Fruit fly (Drosophila melanogaster) whole organism, embryonic: Measurements from ENCODE around the gene vers.

ENCODE experiments used
- Ada2b ChIP-seq: fragments of 200-800 bp; sonication (Bioruptor generic); IDR thresholded peaks from 2 replicates; pipeline ENCODE4 v1.3.6; 2022; ENCODE audit warnings: missing biosample characterization, missing genetic modification characterization
- B-H2 ChIP-seq: fragments of 200-800 bp; sonication (Bioruptor generic); optimal IDR thresholded peaks from 2 replicates; lab custom pipeline; 2018; ENCODE audit warnings: missing biosample characterization, mild to moderate bottlenecking, missing genetic modification characterization
- C15 ChIP-seq: fragments of 200-800 bp; sonication (Bioruptor generic); IDR thresholded peaks from 3 replicates; pipeline ENCODE4 v1.3.6; 2022; ENCODE audit warnings: missing biosample characterization, missing genetic modification characterization
- CG10462 ChIP-seq: fragments of 200-800 bp; sonication (Bioruptor generic); optimal IDR thresholded peaks from 2 replicates; lab custom pipeline; 2016; ENCODE audit warnings: missing biosample characterization, missing genetic modification characterization
- CG10979 ChIP-seq: fragments of 200-800 bp; sonication (Bioruptor generic); optimal IDR thresholded peaks from 2 replicates; lab custom pipeline; 2018; ENCODE audit warnings: missing biosample characterization, mild to moderate bottlenecking, missing genetic modification characterization, moderate library complexity
- CG12155 ChIP-seq: fragments of 200-800 bp; sonication (Bioruptor generic); optimal IDR thresholded peaks from 3 replicates; lab custom pipeline; 2016; ENCODE audit warnings: missing biosample characterization, missing genetic modification characterization
- CG14050 ChIP-seq: fragments of 200-800 bp; sonication (Bioruptor generic); IDR thresholded peaks from 3 replicates; pipeline ENCODE4 v1.3.6; 2022; ENCODE audit warnings: missing biosample characterization, missing genetic modification characterization
- CG1603 ChIP-seq: fragments of 200-800 bp; sonication (Bioruptor generic); optimal IDR thresholded peaks from 2 replicates; lab custom pipeline; 2019; ENCODE audit warnings: missing biosample characterization, mild to moderate bottlenecking, missing genetic modification characterization, moderate library complexity
- CG31365 ChIP-seq: fragments of 200-800 bp; sonication (Bioruptor generic); optimal IDR thresholded peaks from 2 replicates; lab custom pipeline; 2018; ENCODE audit warnings: missing biosample characterization, mild to moderate bottlenecking, missing genetic modification characterization
- CG34422 ChIP-seq: fragments of 200-800 bp; sonication (Bioruptor generic); IDR thresholded peaks from 3 replicates; pipeline ENCODE4 v1.3.6; 2022; ENCODE audit warnings: missing biosample characterization, missing genetic modification characterization
- CG4404 ChIP-seq: fragments of 200-800 bp; sonication (Bioruptor generic); IDR thresholded peaks from 2 replicates; pipeline ENCODE4 v1.3.6; 2022; ENCODE audit warnings: missing biosample characterization, missing genetic modification characterization
- CG4424 ChIP-seq: fragments of 200-800 bp; sonication (Bioruptor generic); optimal IDR thresholded peaks from 3 replicates; lab custom pipeline; 2016; ENCODE audit warnings: missing biosample characterization, missing genetic modification characterization
- CG6654 ChIP-seq: fragments of 200-800 bp; sonication (Bioruptor generic); optimal IDR thresholded peaks from 2 replicates; lab custom pipeline; 2017; ENCODE audit warnings: missing biosample characterization, mild to moderate bottlenecking, missing genetic modification characterization
- CG9609 ChIP-seq: fragments of 200-800 bp; sonication (Bioruptor generic); optimal IDR thresholded peaks from 3 replicates; lab custom pipeline; 2016; ENCODE audit warnings: missing biosample characterization, missing genetic modification characterization
- Camta ChIP-seq: fragments of 200-800 bp; sonication (Bioruptor generic); optimal IDR thresholded peaks from 2 replicates; lab custom pipeline; 2016; ENCODE audit warnings: missing biosample characterization, missing genetic modification characterization
- D ChIP-seq, 2 experiments: fragments of 200-800 bp in 1 of 2; fragments of >200 bp in 1 of 2; sonication (Bioruptor generic) in 1 of 2; optimal IDR thresholded peaks; 2 replicates in 1 of 2; 3 replicates in 1 of 2; lab custom pipeline; 2017; ENCODE audit warnings: mild to moderate bottlenecking in 1 of 2, missing biosample characterization in 1 of 2, missing genetic modification characterization in 1 of 2, missing genetic modification reagents in 1 of 2
- Dip3 ChIP-seq: fragments of 200-800 bp; sonication (Bioruptor generic); optimal IDR thresholded peaks from 3 replicates; lab custom pipeline; 2016; ENCODE audit warnings: missing biosample characterization, missing genetic modification characterization
- Dll ChIP-seq: fragments of 200-800 bp; sonication (Bioruptor generic); IDR thresholded peaks from 4 replicates; pipeline ENCODE4 v1.3.6; 2022; ENCODE audit warnings: missing biosample characterization, missing genetic modification characterization; ENCODE audit not compliant: partially characterized antibody
- Drgx ChIP-seq: fragments of 200-800 bp; sonication (Bioruptor generic); IDR thresholded peaks from 2 replicates; pipeline ENCODE4 v1.3.6; 2022; ENCODE audit warnings: missing biosample characterization, missing genetic modification characterization
- HLHmδ ChIP-seq: fragments of 200-800 bp; sonication (Bioruptor generic); optimal IDR thresholded peaks from 2 replicates; lab custom pipeline; 2018; ENCODE audit warnings: missing biosample characterization, mild to moderate bottlenecking, missing genetic modification characterization, moderate library complexity
- Hmr ChIP-seq: fragments of 200-800 bp; sonication (Bioruptor generic); optimal IDR thresholded peaks from 3 replicates; lab custom pipeline; 2017; ENCODE audit warnings: mild to moderate bottlenecking, missing biosample characterization, missing genetic modification reagents, missing genetic modification characterization
- Hr51 ChIP-seq, 2 experiments: fragments of 200-800 bp; sonication (Bioruptor generic); optimal IDR thresholded peaks; 2 replicates in 1 of 2; 3 replicates in 1 of 2; lab custom pipeline; 2016 to 2018; ENCODE audit warnings: missing biosample characterization in 2 of 2, missing genetic modification characterization in 2 of 2, mild to moderate bottlenecking in 1 of 2, moderate library complexity in 1 of 2
- MBD-R2 ChIP-seq: fragments of 200-800 bp; sonication (Bioruptor generic); IDR thresholded peaks from 2 replicates; pipeline ENCODE4 v1.3.6; 2022; ENCODE audit warnings: missing biosample characterization, missing genetic modification characterization
- Med ChIP-seq: fragments of 200-800 bp; sonication (Bioruptor generic); peaks from one replicate; lab custom pipeline; 2016; ENCODE audit warnings: missing biosample characterization, missing genetic modification characterization, mild to moderate bottlenecking, inconsistent platforms, moderate library complexity
- Mes4 ChIP-seq: fragments of 200-800 bp; sonication (Bioruptor generic); optimal IDR thresholded peaks from 2 replicates; lab custom pipeline; 2016; ENCODE audit warnings: missing biosample characterization, missing genetic modification characterization
- Optix ChIP-seq: fragments of 200-800 bp; sonication (Bioruptor generic); IDR thresholded peaks from 3 replicates; pipeline ENCODE4 v1.3.6; 2022; ENCODE audit warnings: missing biosample characterization, missing genetic modification characterization
- Sox102F ChIP-seq: fragments of 200-800 bp; sonication (Bioruptor generic); optimal IDR thresholded peaks from 2 replicates; lab custom pipeline; 2018; ENCODE audit warnings: missing biosample characterization, mild to moderate bottlenecking, missing genetic modification characterization, moderate library complexity
- Xrp1 ChIP-seq: fragments of 200-800 bp; sonication (Bioruptor generic); IDR thresholded peaks from 2 replicates; pipeline ENCODE4 v1.3.6; 2022; ENCODE audit warnings: missing biosample characterization, missing genetic modification characterization
- ara ChIP-seq: fragments of 200-800 bp; sonication (Bioruptor generic); IDR thresholded peaks from 2 replicates; pipeline ENCODE4 v1.3.6; 2022; ENCODE audit warnings: missing biosample characterization, missing genetic modification characterization
- ase ChIP-seq: fragments of 200-800 bp; sonication (Bioruptor generic); IDR thresholded peaks from 3 replicates; pipeline ENCODE4 v1.3.6; 2022; ENCODE audit warnings: missing biosample characterization, missing genetic modification characterization
- bsh ChIP-seq, 2 experiments: fragments of 200-800 bp; sonication (Bioruptor generic); optimal IDR thresholded peaks; 2 replicates each; lab custom pipeline; 2017 to 2018; ENCODE audit warnings: mild to moderate bottlenecking in 2 of 2, missing biosample characterization in 2 of 2, missing genetic modification characterization in 2 of 2, moderate library complexity in 1 of 2
- crc ChIP-seq: fragments of 200-800 bp; sonication (Bioruptor generic); optimal IDR thresholded peaks from 2 replicates; lab custom pipeline; 2016; ENCODE audit warnings: missing biosample characterization, missing genetic modification characterization
- crol ChIP-seq: fragments of 200-800 bp; sonication (Bioruptor generic); IDR thresholded peaks from 2 replicates; pipeline ENCODE4 v1.3.6; 2022; ENCODE audit warnings: missing biosample characterization, missing genetic modification characterization
- dmrt99B ChIP-seq: fragments of 200-800 bp; sonication (Bioruptor generic); optimal IDR thresholded peaks from 2 replicates; lab custom pipeline; 2018; ENCODE audit warnings: missing biosample characterization, mild to moderate bottlenecking, missing genetic modification characterization, moderate library complexity
- dysf ChIP-seq: fragments of 200-800 bp; sonication (Bioruptor generic); IDR thresholded peaks from 3 replicates; pipeline ENCODE4 v1.3.6; 2022; ENCODE audit warnings: missing biosample characterization, missing genetic modification characterization
- gem ChIP-seq: fragments of 200-800 bp; sonication (Bioruptor generic); optimal IDR thresholded peaks from 2 replicates; lab custom pipeline; 2019; ENCODE audit warnings: missing biosample characterization, mild to moderate bottlenecking, missing genetic modification characterization, moderate library complexity
- grau ChIP-seq: fragments of 200-800 bp; optimal IDR thresholded peaks from 3 replicates; lab custom pipeline; 2019; ENCODE audit warnings: missing biosample characterization, mild to moderate bottlenecking, missing genetic modification characterization, moderate library complexity
- gsb-n ChIP-seq: fragments of 200-800 bp; sonication (Bioruptor generic); optimal IDR thresholded peaks from 3 replicates; lab custom pipeline; 2018; ENCODE audit warnings: missing biosample characterization, mild to moderate bottlenecking, missing genetic modification characterization
- insv ChIP-seq, 2 experiments: fragments of 200-800 bp; sonication (Bioruptor generic); optimal IDR thresholded peaks; 3 replicates each; lab custom pipeline; 2016 to 2018; ENCODE audit warnings: missing biosample characterization in 2 of 2, missing genetic modification characterization in 2 of 2
- jumu ChIP-seq: fragments of 200-800 bp; sonication (Bioruptor generic); optimal IDR thresholded peaks from 3 replicates; lab custom pipeline; 2016; ENCODE audit warnings: missing biosample characterization, missing genetic modification characterization
- oc ChIP-seq: fragments of 200-800 bp; sonication (Bioruptor generic); optimal IDR thresholded peaks from 2 replicates; lab custom pipeline; 2018; ENCODE audit warnings: missing biosample characterization, mild to moderate bottlenecking, missing genetic modification characterization, moderate library complexity
- phol ChIP-seq: fragments of 200-800 bp; sonication (Bioruptor generic); optimal IDR thresholded peaks from 3 replicates; lab custom pipeline; 2018; ENCODE audit warnings: missing biosample characterization, mild to moderate bottlenecking, missing genetic modification characterization, moderate library complexity
- slbo ChIP-seq: fragments of 200-800 bp; sonication (Bioruptor generic); IDR thresholded peaks from 2 replicates; pipeline ENCODE4 v1.3.6; 2022; ENCODE audit warnings: missing biosample characterization, missing genetic modification characterization
- stc ChIP-seq: fragments of 200-800 bp; sonication (Bioruptor generic); IDR thresholded peaks from 2 replicates; pipeline ENCODE4 v1.3.6; 2022; ENCODE audit warnings: missing biosample characterization, missing genetic modification characterization
- tap ChIP-seq: fragments of 200-800 bp; optimal IDR thresholded peaks from 3 replicates; lab custom pipeline; 2019; ENCODE audit warnings: missing biosample characterization, mild to moderate bottlenecking, missing genetic modification characterization, moderate library complexity
- zfh1 ChIP-seq: fragments of 200-800 bp; sonication (Bioruptor generic); IDR thresholded peaks from 3 replicates; pipeline ENCODE4 v1.3.6; 2022; ENCODE audit warnings: missing biosample characterization, missing genetic modification characterization

The vers gene

DNA sequence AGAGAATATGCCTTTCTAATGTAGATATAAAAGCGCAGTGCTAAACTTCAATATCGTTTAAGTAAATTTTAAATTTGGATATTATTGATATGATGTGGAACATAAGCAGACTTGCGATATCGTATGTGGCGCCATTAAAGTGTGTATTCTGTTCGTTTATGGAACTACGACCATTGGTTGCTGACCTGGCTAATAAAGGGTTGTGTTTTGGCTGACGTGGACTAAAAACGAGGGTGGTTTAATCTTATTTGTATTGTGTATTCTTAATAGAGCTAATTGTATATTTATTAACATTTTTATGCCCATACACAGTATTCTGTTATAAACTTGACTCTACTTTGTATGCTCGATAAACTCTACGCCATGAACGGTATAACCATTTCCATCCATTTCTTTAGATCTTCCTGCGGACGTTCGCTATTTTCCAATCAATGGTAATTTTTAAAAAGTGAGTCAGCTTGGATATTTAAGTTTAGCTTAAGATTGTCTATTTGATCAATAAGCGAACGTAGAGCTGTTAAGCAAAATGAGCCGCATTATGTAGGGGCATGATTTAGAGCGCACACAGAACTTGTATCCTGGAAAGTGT, 49.1 kb upstream of the vers start (continued):
- TF ChIP-seq CG12155 (GFP tag; lab: Kevin White, UChicago) (no peak), insv (GFP tag; optimal IDR thresholded peaks at IDR 0.05; lab: Kevin White, UChicago) (no peak), CG4424 (no peak), slbo (GFP tag; lab: Robert Waterston, UW) (no peak), Hmr (GFP tag; lab: Kevin White, UChicago) (peak; percentile 11), Dll (no peak), MBD-R2 (GFP tag; lab: Robert Waterston, UW) (peak; percentile 20; the same call in 1 of the 2 replicates), oc (tag; lab: Kevin White, UChicago) (no peak)

DNA sequence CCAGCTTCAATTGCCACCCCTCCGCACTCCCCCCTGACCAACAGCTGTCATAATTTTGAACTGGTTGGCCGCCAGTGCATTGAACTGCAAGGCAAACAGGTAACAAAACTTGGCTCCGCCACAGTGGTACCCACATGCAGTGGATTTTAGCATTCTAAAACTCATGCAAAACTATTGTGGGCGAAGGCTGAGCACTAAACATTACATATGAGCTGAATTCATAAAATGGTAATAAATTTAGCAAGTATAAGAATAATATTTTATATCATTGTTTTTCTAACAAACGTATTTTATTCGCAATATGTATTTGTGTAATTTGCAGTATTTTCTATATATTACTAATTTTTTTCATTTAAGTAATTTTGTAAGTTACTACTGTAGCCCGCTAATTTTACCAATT, 43.5 kb upstream of the vers start:
- TF ChIP-seq crc (no peak), Drgx (GFP tag; lab: Robert Waterston, UW) (peak; percentile 82), crol (GFP tag; lab: Robert Waterston, UW) (peak; percentile 32; the same call in 1 of the 2 replicates)

DNA sequence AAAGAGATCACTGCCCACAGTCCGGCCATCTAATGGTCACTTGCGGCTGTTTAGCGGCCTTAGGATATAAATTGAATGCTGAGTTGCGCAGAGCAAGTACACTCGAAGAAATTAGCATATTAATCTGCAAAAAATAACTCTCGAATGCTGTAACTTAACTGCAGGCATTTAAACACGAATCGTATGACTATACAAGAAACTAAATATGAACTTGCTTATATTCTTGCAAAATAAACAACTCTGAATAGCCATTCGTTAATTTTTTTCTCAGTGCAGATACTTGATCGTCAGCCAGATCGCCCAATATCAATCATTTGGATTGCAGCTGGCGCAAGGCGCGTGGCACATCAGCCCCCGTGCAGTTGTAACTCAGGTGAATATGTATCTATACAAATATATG, 42.8 kb upstream of the vers start:
- peak in 1 of 2 experiments; percentile 31 for TF ChIP-seq Hr51 (GFP tag; optimal IDR thresholded peaks at IDR 0.05; lab: Kevin White, UChicago)
- TF ChIP-seq CG10979 = peak; percentile 1
- TF ChIP-seq CG9609 (GFP tag; lab: Kevin White, UChicago) = no peak
- TF ChIP-seq tap (tag; lab: Kevin White, UChicago) = no peak
- 0 out of 2 replicates have a peak, but pooled peaks have one; percentile 6 for TF ChIP-seq CG4404 (GFP tag; lab: Robert Waterston, UW)
- TF ChIP-seq jumu (GFP tag; lab: Kevin White, UChicago) = no peak
- TF ChIP-seq Camta (GFP tag; lab: Kevin White, UChicago) = no peak
- 0 out of 3 replicates have a peak, but pooled peaks have one; percentile 16 for TF ChIP-seq dysf (GFP tag; lab: Robert Waterston, UW)
- peak; percentile 33 for TF ChIP-seq Sox102F (GFP tag; lab: Kevin White, UChicago)
- TF ChIP-seq CG34422 (GFP tag; lab: Robert Waterston, UW) = 0 out of 3 replicates have a peak, but pooled peaks have one; percentile 35
- no peak for TF ChIP-seq CG14050
- peak; percentile 30 for TF ChIP-seq phol (tag; lab: Kevin White, UChicago)
- peak; percentile 52; the same call in 1 of the 2 replicates for TF ChIP-seq Xrp1 (GFP tag; lab: Robert Waterston, UW)
- TF ChIP-seq CG1603 = peak; percentile 10
- no peak for TF ChIP-seq HLHmδ
- TF ChIP-seq bsh (GFP tag; optimal IDR thresholded peaks at IDR 0.05; lab: Kevin White, UChicago) = peak; percentile 14 to 26
- no peak for TF ChIP-seq D (optimal IDR thresholded peaks at IDR 0.05; lab: Kevin White, UChicago)
- no peak for TF ChIP-seq D (GFP tag; optimal IDR thresholded peaks at IDR 0.05; lab: Kevin White, UChicago)
- 0 out of 3 replicates have a peak, but pooled peaks have one; percentile 33 for TF ChIP-seq Optix (GFP tag; lab: Robert Waterston, UW)
- TF ChIP-seq B-H2 (GFP tag; lab: Kevin White, UChicago) = no peak
- TF ChIP-seq Med (GFP tag; lab: Kevin White, UChicago) = peak; percentile 74
- no peak for TF ChIP-seq gsb-n (tag; lab: Kevin White, UChicago)
- peak; percentile 2 for TF ChIP-seq grau (tag; lab: Kevin White, UChicago)
- no peak for TF ChIP-seq CG6654 (GFP tag; lab: Kevin White, UChicago)
- no peak for TF ChIP-seq Dip3 (GFP tag; lab: Kevin White, UChicago)
- 0 out of 3 replicates have a peak, but pooled peaks have one; percentile 32 for TF ChIP-seq C15
- TF ChIP-seq ara = 0 out of 2 replicates have a peak, but pooled peaks have one; percentile 32
- TF ChIP-seq zfh1 (GFP tag; lab: Robert Waterston, UW) = peak; percentile 48; the same call in 1 of the 3 replicates
- TF ChIP-seq ase (GFP tag; lab: Robert Waterston, UW) = no peak
- TF ChIP-seq Ada2b (GFP tag; lab: Robert Waterston, UW) = peak; percentile 13; the same call in 1 of the 2 replicates
- TF ChIP-seq dmrt99B (tag; lab: Kevin White, UChicago) = peak; percentile 6
- 0 out of 2 replicates have a peak, but pooled peaks have one; percentile 16 for TF ChIP-seq stc (GFP tag; lab: Robert Waterston, UW)
- TF ChIP-seq CG10462 (GFP tag; lab: Kevin White, UChicago) = no peak
- TF ChIP-seq CG31365 (tag; lab: Kevin White, UChicago) = no peak
- peak; percentile 36 for TF ChIP-seq gem
- 0 out of 2 replicates have a peak, but pooled peaks have one; percentile 9 for TF ChIP-seq slbo (GFP tag; lab: Robert Waterston, UW)
- TF ChIP-seq Mes4 = no peak
- peak; percentile 81 for TF ChIP-seq Drgx (GFP tag; lab: Robert Waterston, UW)
